Worm (Caenorhabditis elegans): ENCODE results near the gene gcs-1.

DNA sequence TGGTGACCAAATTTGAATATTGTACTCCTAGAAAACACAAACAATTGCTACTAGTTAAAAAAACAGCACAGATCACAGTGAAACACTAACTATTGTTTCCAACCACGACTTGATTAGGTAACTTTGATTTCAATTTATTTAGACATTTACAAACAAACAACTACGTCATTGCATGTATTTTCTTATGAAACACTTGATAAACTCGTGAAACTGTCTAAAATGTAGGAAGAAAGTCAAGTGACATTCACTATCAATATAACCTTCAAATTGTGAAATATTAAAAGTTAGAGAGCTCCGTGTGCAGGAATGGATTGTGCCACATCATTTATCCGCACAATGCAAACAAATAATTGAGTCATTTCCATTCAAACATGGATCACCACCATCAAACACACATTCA, 47.8 kb downstream of the gcs-1 start:
- TF ChIP-seq ZK546.5 (tag; optimal IDR thresholded peaks at IDR 0.05) = no peak
- TF ChIP-seq ztf-11 (tag; optimal IDR thresholded peaks at IDR 0.05) = no peak
- no peak for TF ChIP-seq elt-3 (tag; optimal IDR thresholded peaks at IDR 0.05)
- no peak for TF ChIP-seq nhr-12 (tag; optimal IDR thresholded peaks at IDR 0.05)
- no peak for TF ChIP-seq unc-62 (GFP tag; optimal IDR thresholded peaks at IDR 0.05)
- peak; percentile 43 for TF ChIP-seq elt-2 (tag; optimal IDR thresholded peaks at IDR 0.05)
- no peak for TF ChIP-seq ama-1 (optimal IDR thresholded peaks at IDR 0.05)
- no peak for TF ChIP-seq fkh-10 (GFP tag; optimal IDR thresholded peaks at IDR 0.05)
- TF ChIP-seq ceh-16 (tag; optimal IDR thresholded peaks at IDR 0.05) = no peak
- no peak for TF ChIP-seq ztf-4 (tag; optimal IDR thresholded peaks at IDR 0.05)
